Worm (Caenorhabditis elegans) whole organism, young adult: ENCODE measurements around the gene lys-5.

Experiments
- B0035.1 ChIP-seq: sonication (generic microtip); optimal IDR thresholded peaks from 2 replicates; lab custom pipeline; 2016; ENCODE audit warnings: missing genetic modification characterization, mild to moderate bottlenecking, missing compliant biosample characterization, missing genotype, missing genetic modification reagents
- C17E4.6 ChIP-seq: fragments of 200-800 bp; sonication (Bioruptor generic); IDR thresholded peaks from 2 replicates; pipeline ENCODE4 v1.3.6; 2022; ENCODE audit warnings: missing genetic modification reagents, missing genetic modification characterization, missing compliant biosample characterization
- D2030.7 ChIP-seq: fragments of 200-800 bp; sonication (Bioruptor generic); IDR thresholded peaks from 2 replicates; pipeline ENCODE4 v1.3.6; 2022; ENCODE audit warnings: missing genetic modification reagents, missing genetic modification characterization, missing compliant biosample characterization
- F22D6.2 ChIP-seq: sonication (generic microtip); optimal IDR thresholded peaks from 2 replicates; lab custom pipeline; 2016; ENCODE audit warnings: mild to moderate bottlenecking, missing genetic modification characterization, missing compliant biosample characterization
- F49E8.2 ChIP-seq: sonication (generic microtip); optimal IDR thresholded peaks from 3 replicates; lab custom pipeline; 2017; ENCODE audit warnings: missing genetic modification characterization, mild to moderate bottlenecking, missing compliant biosample characterization, antibody characterized with exemption, moderate library complexity; ENCODE audit not compliant: insufficient read depth
- Y53F4B.3 ChIP-seq: fragments of 200-800 bp; sonication (Bioruptor generic); IDR thresholded peaks from 2 replicates; pipeline ENCODE4 v1.3.6; 2022; ENCODE audit warnings: missing genetic modification reagents, missing genetic modification characterization, missing compliant biosample characterization
- Y56A3A.18 ChIP-seq: fragments of 200-800 bp; sonication (Bioruptor generic); IDR thresholded peaks from 2 replicates; pipeline ENCODE4 v1.3.6; 2022; ENCODE audit warnings: missing genetic modification reagents, missing genetic modification characterization, missing compliant biosample characterization
- aptf-3 ChIP-seq: fragments of 200-800 bp; sonication (Bioruptor generic); IDR thresholded peaks from 2 replicates; pipeline ENCODE4 v1.3.6; 2022; ENCODE audit warnings: missing genetic modification characterization, missing compliant biosample characterization
- athp-1 ChIP-seq: sonication (generic microtip); optimal IDR thresholded peaks from 2 replicates; lab custom pipeline; 2017; ENCODE audit warnings: mild to moderate bottlenecking, missing genetic modification characterization, missing compliant biosample characterization
- attf-3 ChIP-seq: fragments of 200-800 bp; sonication (Bioruptor generic); conservative IDR thresholded peaks from 2 replicates; pipeline ENCODE4 v1.3.6; 2022; ENCODE audit warnings: missing genetic modification reagents, missing genetic modification characterization, missing compliant biosample characterization
- attf-6 ChIP-seq: fragments of 200-800 bp; sonication (Bioruptor generic); IDR thresholded peaks from 2 replicates; pipeline ENCODE4 v1.3.6; 2022; ENCODE audit warnings: missing genetic modification reagents, missing genetic modification characterization, missing compliant biosample characterization
- bed-1 ChIP-seq: fragments of 200-800 bp; sonication (Bioruptor generic); IDR thresholded peaks from 2 replicates; pipeline ENCODE4 v1.3.6; 2022; ENCODE audit warnings: missing genetic modification reagents, missing genetic modification characterization, missing compliant biosample characterization
- cebp-1 ChIP-seq, 2 experiments: fragments of 200-800 bp in 1 of 2; sonication (Bioruptor generic) in 1 of 2; sonication (generic microtip) in 1 of 2; IDR thresholded peaks in 1 of 2; optimal IDR thresholded peaks in 1 of 2; 2 replicates each; pipeline versions ENCODE4 v1.3.6 to Lab custom; 2017 to 2022; ENCODE audit warnings: missing compliant biosample characterization in 2 of 2, missing genetic modification characterization in 2 of 2, mild to moderate bottlenecking in 1 of 2, missing genetic modification reagents in 1 of 2, moderate library complexity in 1 of 2
- dox-1 ChIP-seq: fragments of 200-800 bp; sonication (Bioruptor generic); IDR thresholded peaks from 2 replicates; pipeline ENCODE4 v1.3.6; 2022; ENCODE audit warnings: missing genetic modification reagents, missing genetic modification characterization, missing compliant biosample characterization
- dpff-1 ChIP-seq: sonication (generic microtip); optimal IDR thresholded peaks from 2 replicates; lab custom pipeline; 2017; ENCODE audit warnings: mild to moderate bottlenecking, missing genetic modification characterization, missing compliant biosample characterization
- egl-18 ChIP-seq: fragments of 200-800 bp; sonication (Bioruptor generic); IDR thresholded peaks from 2 replicates; pipeline ENCODE4 v1.3.6; 2022; ENCODE audit warnings: missing genetic modification reagents, missing genetic modification characterization, missing compliant biosample characterization
- gei-17 ChIP-seq: fragments of 200-800 bp; sonication (Bioruptor generic); optimal IDR thresholded peaks from 2 replicates; lab custom pipeline; 2018; ENCODE audit warnings: mild to moderate bottlenecking, missing genetic modification characterization, missing compliant biosample characterization
- hmg-1.2 ChIP-seq: fragments of 200-800 bp; sonication (Bioruptor generic); IDR thresholded peaks from 2 replicates; pipeline ENCODE4 v1.3.6; 2022; ENCODE audit warnings: missing genetic modification reagents, missing genetic modification characterization, missing compliant biosample characterization
- let-526 ChIP-seq: fragments of 200-800 bp; sonication (Bioruptor generic); IDR thresholded peaks from 2 replicates; pipeline ENCODE4 v1.3.6; 2022; ENCODE audit warnings: missing genetic modification reagents, missing genetic modification characterization, missing compliant biosample characterization
- let-607 ChIP-seq, 2 experiments: fragments of 200-800 bp in 1 of 2; sonication (Bioruptor generic) in 1 of 2; sonication (generic microtip) in 1 of 2; optimal IDR thresholded peaks; 2 replicates each; lab custom pipeline; 2016 to 2018; ENCODE audit warnings: mild to moderate bottlenecking in 2 of 2, missing compliant biosample characterization in 2 of 2, missing genetic modification characterization in 2 of 2, moderate library complexity in 2 of 2, missing genotype in 1 of 2
- lsl-1 ChIP-seq: fragments of 200-800 bp; sonication (Bioruptor generic); optimal IDR thresholded peaks from 2 replicates; lab custom pipeline; 2018; ENCODE audit warnings: mild to moderate bottlenecking, missing genetic modification characterization, moderate library complexity, missing compliant biosample characterization
- madf-8 ChIP-seq: fragments of 200-800 bp; sonication (Bioruptor generic); conservative IDR thresholded peaks from 2 replicates; pipeline ENCODE4 v1.3.6; 2022; ENCODE audit warnings: missing genetic modification reagents, missing genetic modification characterization, missing compliant biosample characterization
- mes-4 ChIP-seq: sonication (generic microtip); optimal IDR thresholded peaks from 2 replicates; lab custom pipeline; 2016; ENCODE audit warnings: missing genotype, missing genetic modification characterization, missing compliant biosample characterization
- mxl-1 ChIP-seq: sonication (generic microtip); optimal IDR thresholded peaks from 2 replicates; lab custom pipeline; 2016; ENCODE audit warnings: missing genetic modification characterization, missing compliant biosample characterization
- pbrm-1 ChIP-seq: fragments of 200-800 bp; sonication (Bioruptor generic); IDR thresholded peaks from 2 replicates; pipeline ENCODE4 v1.3.6; 2022; ENCODE audit warnings: missing genetic modification reagents, missing genetic modification characterization, missing compliant biosample characterization
- pha-4 ChIP-seq: fragments of 150-350 bp; sonication (generic microtip); optimal IDR thresholded peaks from 2 replicates; lab custom pipeline; 2014; ENCODE audit warnings: missing biosample characterization, missing genetic modification reagents, missing genetic modification characterization
- rec-8 ChIP-seq, 2 experiments: sonication (generic microtip); optimal IDR thresholded peaks; 2 replicates each; lab custom pipeline; 2016; ENCODE audit warnings: mild to moderate bottlenecking in 2 of 2, missing genetic modification characterization in 2 of 2, missing genetic modification reagents in 2 of 2, missing genotype in 2 of 2, missing biosample characterization in 1 of 2, missing compliant biosample characterization in 1 of 2, moderate library complexity in 1 of 2
- repo-1 ChIP-seq: sonication (generic microtip); optimal IDR thresholded peaks from 2 replicates; lab custom pipeline; 2017; ENCODE audit warnings: mild to moderate bottlenecking, missing genetic modification characterization, missing compliant biosample characterization
- snpc-1.3 ChIP-seq: sonication (generic microtip); optimal IDR thresholded peaks from 2 replicates; lab custom pipeline; 2017; ENCODE audit warnings: missing genetic modification characterization, mild to moderate bottlenecking, missing compliant biosample characterization, antibody characterized with exemption, moderate library complexity, missing genotype, missing genetic modification reagents; ENCODE audit not compliant: insufficient read depth
- snpc-4 ChIP-seq, 5 experiments: fragments of 150-350 bp in 1 of 5; sonication (generic microtip) in 4 of 5; optimal IDR thresholded peaks; 2 replicates each; lab custom pipeline; 2014 to 2018; ENCODE audit warnings: missing genetic modification characterization in 5 of 5, missing biosample characterization in 3 of 5, antibody characterized with exemption in 2 of 5, mild to moderate bottlenecking in 2 of 5, missing compliant biosample characterization in 2 of 5, missing genotype in 2 of 5, moderate library complexity in 2 of 5, missing genetic modification reagents in 1 of 5
- somi-1 ChIP-seq: fragments of 200-800 bp; sonication (Bioruptor generic); optimal IDR thresholded peaks from 2 replicates; lab custom pipeline; 2018; ENCODE audit warnings: mild to moderate bottlenecking, missing genetic modification characterization, missing compliant biosample characterization
- tbx-9 ChIP-seq: sonication (generic microtip); optimal IDR thresholded peaks from 2 replicates; lab custom pipeline; 2016; ENCODE audit warnings: borderline replicate concordance, missing genetic modification characterization, inconsistent platforms, missing compliant biosample characterization
- tlf-1 ChIP-seq: fragments of 200-800 bp; sonication (Bioruptor generic); optimal IDR thresholded peaks from 2 replicates; lab custom pipeline; 2018; ENCODE audit warnings: mild to moderate bottlenecking, missing genetic modification characterization, missing compliant biosample characterization
- ztf-25 ChIP-seq: fragments of 200-800 bp; sonication (Bioruptor generic); IDR thresholded peaks from 2 replicates; pipeline ENCODE4 v1.3.6; 2022; ENCODE audit warnings: missing genetic modification reagents, missing genetic modification characterization, missing compliant biosample characterization
- ztf-26 ChIP-seq: sonication (generic microtip); optimal IDR thresholded peaks from 2 replicates; lab custom pipeline; 2017; ENCODE audit warnings: missing genetic modification characterization, missing compliant biosample characterization
- ztf-28 ChIP-seq: fragments of 200-800 bp; sonication (Bioruptor generic); IDR thresholded peaks from 2 replicates; pipeline ENCODE4 v1.3.6; 2022; ENCODE audit warnings: missing genetic modification reagents, missing genetic modification characterization, missing compliant biosample characterization

The lys-5 gene

ce11 chrIV:11625482-11625881 is at the start of gene lys-5:
Gene lys-5 (minus strand): TSS chrIV:11625582.
- TF ChIP-seq rec-8 (tag; optimal IDR thresholded peaks at IDR 0.05; lab: Kevin White, UChicago) (no peak), D2030.7 (no peak), F22D6.2 (tag; lab: Kevin White, UChicago) (no peak), mxl-1 (tag; lab: Kevin White, UChicago) (no peak), C17E4.6 (GFP tag; lab: Robert Waterston, UW) (no peak), B0035.1 (tag; lab: Kevin White, UChicago) (no peak), athp-1 (tag; lab: Kevin White, UChicago) (no peak), dpff-1 (tag; lab: Kevin White, UChicago) (no peak), ztf-28 (no peak), egl-18 (no peak), pbrm-1 (no peak), somi-1 (GFP tag; lab: Kevin White, UChicago) (no peak), hmg-1.2 (no peak), cebp-1 (GFP tag; IDR thresholded peaks at IDR 0.05; lab: Robert Waterston, UW) (no peak), cebp-1 (tag; optimal IDR thresholded peaks at IDR 0.05; lab: Kevin White, UChicago) (no peak), Y53F4B.3 (GFP tag; lab: Robert Waterston, UW) (no peak), tbx-9 (tag; lab: Kevin White, UChicago) (no peak), tlf-1 (GFP tag; lab: Kevin White, UChicago) (no peak), mes-4 (no peak)

DNA sequence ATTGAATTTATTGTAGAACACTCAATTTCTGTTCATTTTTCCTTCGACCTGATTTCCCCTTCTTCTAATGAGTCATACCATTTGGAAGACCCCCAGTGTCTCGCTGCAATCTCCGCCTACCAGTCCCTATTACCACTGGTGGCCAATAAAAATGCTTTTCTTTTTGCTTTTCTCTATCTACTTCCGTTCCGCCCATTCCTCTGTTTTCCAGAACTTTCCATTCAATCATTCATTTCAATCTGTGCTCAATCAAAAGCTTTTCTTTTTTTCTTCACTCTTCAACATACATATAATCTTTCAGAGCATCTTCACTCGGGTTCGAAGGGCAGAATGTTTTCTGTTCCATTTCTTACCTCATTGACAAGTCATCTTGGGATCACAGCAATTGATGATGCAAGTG is 48.2 kb upstream of the lys-5 start, which contains the start of gene inx-8:
Gene inx-8, plus strand, starts transcription at position 301 of the 400 bp plus-strand sequence.
- TF ChIP-seq let-607 (tag; optimal IDR thresholded peaks at IDR 0.05; lab: Kevin White, UChicago), result no peak
- TF ChIP-seq aptf-3 (GFP tag; lab: Robert Waterston, UW), result no peak
- TF ChIP-seq ztf-25 (GFP tag; lab: Robert Waterston, UW), result no peak
- no peak for TF ChIP-seq gei-17 (GFP tag; lab: Kevin White, UChicago)
- no peak for TF ChIP-seq madf-8
- no peak for TF ChIP-seq F49E8.2 (tag; lab: Kevin White, UChicago)
- no peak for TF ChIP-seq tlf-1 (GFP tag; lab: Kevin White, UChicago)
- no peak for TF ChIP-seq ztf-26 (tag; lab: Kevin White, UChicago)
- TF ChIP-seq pha-4, result no peak
- TF ChIP-seq attf-3 (GFP tag; lab: Robert Waterston, UW), result no peak
- TF ChIP-seq let-526 (GFP tag; lab: Robert Waterston, UW), result no peak
- TF ChIP-seq attf-6 (GFP tag; lab: Robert Waterston, UW), result no peak
- no peak for TF ChIP-seq repo-1 (tag; lab: Kevin White, UChicago)
- no peak for TF ChIP-seq snpc-1.3
- TF ChIP-seq snpc-4 (GFP tag; optimal IDR thresholded peaks at IDR 0.05; lab: Kevin White, UChicago), result no peak
- TF ChIP-seq snpc-4 (tag; optimal IDR thresholded peaks at IDR 0.05; lab: Kevin White, UChicago), result no peak
- TF ChIP-seq dox-1, result no peak
- TF ChIP-seq Y56A3A.18 (GFP tag; lab: Robert Waterston, UW), result no peak
- no peak for TF ChIP-seq bed-1 (GFP tag; lab: Robert Waterston, UW)
- TF ChIP-seq lsl-1 (GFP tag; lab: Kevin White, UChicago), result no peak
- TF ChIP-seq, all 124 proteins: peak for 0
